Worm (Caenorhabditis elegans) whole organism, L4 larva: ENCODE data around the gene F31E3.12.

Source experiments
- R02D3.7 ChIP-seq: fragments of 150-350 bp; sonication (generic microtip); optimal IDR thresholded peaks from 3 replicates; lab custom pipeline; 2014; ENCODE audit warnings: missing biosample characterization, missing genetic modification characterization
- fos-1 ChIP-seq: fragments of 150-350 bp; optimal IDR thresholded peaks from 2 replicates; lab custom pipeline; 2014; ENCODE audit warnings: missing biosample characterization, missing genetic modification characterization
- lin-39 ChIP-seq: fragments of 150-350 bp; optimal IDR thresholded peaks from 2 replicates; lab custom pipeline; 2014; ENCODE audit warnings: missing biosample characterization, missing genetic modification reagents, missing genetic modification characterization
- mep-1 ChIP-seq: fragments of 150-350 bp; sonication (generic microtip); optimal IDR thresholded peaks from 3 replicates; lab custom pipeline; 2014; ENCODE audit warnings: missing biosample characterization, missing genetic modification characterization
- mes-2 ChIP-seq: sonication (generic microtip); optimal IDR thresholded peaks from 2 replicates; lab custom pipeline; 2016; ENCODE audit warnings: missing genotype, mild to moderate bottlenecking, missing genetic modification characterization, missing compliant biosample characterization; ENCODE audit not compliant: poor library complexity, severe bottlenecking
- nhr-10 ChIP-seq: fragments of 150-350 bp; optimal IDR thresholded peaks from 2 replicates; lab custom pipeline; 2014; ENCODE audit warnings: missing biosample characterization, missing genetic modification characterization
- nhr-111 ChIP-seq: fragments of 200-800 bp; sonication (Bioruptor generic); optimal IDR thresholded peaks from 2 replicates; lab custom pipeline; 2018; ENCODE audit warnings: mild to moderate bottlenecking, missing genetic modification characterization, missing compliant biosample characterization
- snpc-4 ChIP-seq: fragments of 150-350 bp; optimal IDR thresholded peaks from 2 replicates; lab custom pipeline; 2014; ENCODE audit warnings: missing biosample characterization, missing genetic modification characterization
- ztf-7 ChIP-seq: fragments of 150-350 bp; optimal IDR thresholded peaks from 2 replicates; lab custom pipeline; 2014; ENCODE audit warnings: missing biosample characterization, missing genetic modification characterization

DNA sequence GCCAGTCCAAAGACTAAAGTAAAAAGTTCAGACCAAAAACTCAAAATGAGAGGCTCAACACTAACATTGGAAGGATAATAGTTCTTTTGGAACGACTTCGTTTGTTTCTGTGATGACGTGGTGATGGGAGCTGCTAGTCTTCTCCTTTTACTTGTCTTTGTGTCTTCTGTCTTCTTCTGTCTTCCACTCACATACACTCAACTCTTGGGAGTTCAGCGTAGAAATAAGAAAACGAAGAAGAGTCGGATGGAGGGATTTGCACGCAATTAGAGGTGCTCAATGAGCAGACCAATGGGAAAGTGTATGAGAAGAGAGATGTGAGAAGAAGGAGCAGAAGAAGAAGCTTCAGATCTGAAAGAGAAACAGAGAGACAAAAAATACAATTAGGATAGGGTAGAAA lies 42.9 kb downstream of the F31E3.12 start:
- TF ChIP-seq snpc-4 (tag; lab: Kevin White, UChicago) (no peak), mep-1 (no peak), ztf-7 (tag; lab: Kevin White, UChicago) (no peak), fos-1 (tag; lab: Kevin White, UChicago) (no peak), nhr-10 (tag; lab: Kevin White, UChicago) (no peak), nhr-111 (no peak), lin-39 (tag; lab: Kevin White, UChicago) (no peak), R02D3.7 (tag; lab: Kevin White, UChicago) (no peak), mes-2 (tag; lab: Kevin White, UChicago) (no peak)
